Fruit fly (Drosophila melanogaster): ENCODE measurements around the gene lark.

lark gene

dm6 chr3L:7339216-7339742 lies at the start of gene lark, which contains the start of gene eco:
lark (plus strand) TSS chr3L:7339266.
eco (minus strand) TSS chr3L:7339340.
- no peak for TF ChIP-seq ttk (optimal IDR thresholded peaks at IDR 0.05)
- TF ChIP-seq Sin3A (optimal IDR thresholded peaks at IDR 0.05), result no peak
- no peak for TF ChIP-seq insv (optimal IDR thresholded peaks at IDR 0.05)
- no peak for TF ChIP-seq psq (optimal IDR thresholded peaks at IDR 0.05)
- TF ChIP-seq h (optimal IDR thresholded peaks at IDR 0.05), result no peak
- no peak for TF ChIP-seq Myc (optimal IDR thresholded peaks at IDR 0.05)

- no peak for TF ChIP-seq psq (optimal IDR thresholded peaks at IDR 0.05)
Observed at dm6 chr3L:7300660-7301059, 38.4 kb upstream of the lark start.

- TF ChIP-seq Myc (optimal IDR thresholded peaks at IDR 0.05) (no peak), psq (optimal IDR thresholded peaks at IDR 0.05) (no peak), Sin3A (optimal IDR thresholded peaks at IDR 0.05) (no peak), insv (optimal IDR thresholded peaks at IDR 0.05) (no peak), h (optimal IDR thresholded peaks at IDR 0.05) (no peak), ttk (optimal IDR thresholded peaks at IDR 0.05) (no peak)
Observed at dm6 chr3L:7312754-7313153, 26.3 kb upstream of the lark start, which contains the start of gene unc-13-4A. unc-13-4A (minus strand) TSS chr3L:7312896.

- TF ChIP-seq Myc (optimal IDR thresholded peaks at IDR 0.05), result no peak
- no peak for TF ChIP-seq insv (optimal IDR thresholded peaks at IDR 0.05)
Observed at dm6 chr3L:7313559-7314132, 25.4 kb upstream of the lark start.

dm6 chr3L:7314133-7314532 lies 24.9 kb upstream of the lark start:
- no peak for TF ChIP-seq h (optimal IDR thresholded peaks at IDR 0.05)
- no peak for TF ChIP-seq insv (optimal IDR thresholded peaks at IDR 0.05)
- TF ChIP-seq psq (optimal IDR thresholded peaks at IDR 0.05), result no peak
- no peak for TF ChIP-seq ttk (optimal IDR thresholded peaks at IDR 0.05)
- no peak for TF ChIP-seq Sin3A (optimal IDR thresholded peaks at IDR 0.05)

- TF ChIP-seq Sin3A (optimal IDR thresholded peaks at IDR 0.05), result no peak
- no peak for TF ChIP-seq psq (optimal IDR thresholded peaks at IDR 0.05)
- TF ChIP-seq Myc (optimal IDR thresholded peaks at IDR 0.05), result no peak
- TF ChIP-seq h (optimal IDR thresholded peaks at IDR 0.05), result no peak
- TF ChIP-seq insv (optimal IDR thresholded peaks at IDR 0.05), result no peak
- TF ChIP-seq ttk (optimal IDR thresholded peaks at IDR 0.05), result no peak
Observed at dm6 chr3L:7319768-7320167, 19.3 kb upstream of the lark start, which contains the start of gene CG8607. CG8607 (plus strand) TSS chr3L:7320068.

dm6 chr3L:7323348-7323747 lies 15.7 kb upstream of the lark start, which contains the start of the genes RhoGEF4 and Rint1:
RhoGEF4 (minus strand) TSS chr3L:7323411.
Rint1 (plus strand) TSS chr3L:7323619.
- TF ChIP-seq ttk (optimal IDR thresholded peaks at IDR 0.05) (no peak), insv (optimal IDR thresholded peaks at IDR 0.05) (no peak), h (optimal IDR thresholded peaks at IDR 0.05) (no peak), Sin3A (optimal IDR thresholded peaks at IDR 0.05) (no peak), psq (optimal IDR thresholded peaks at IDR 0.05) (no peak), Myc (optimal IDR thresholded peaks at IDR 0.05) (no peak)

dm6 chr3L:7326676-7327075 lies 12.4 kb upstream of the lark start:
- no peak for TF ChIP-seq insv (optimal IDR thresholded peaks at IDR 0.05)
- no peak for TF ChIP-seq psq (optimal IDR thresholded peaks at IDR 0.05)
- TF ChIP-seq ttk (optimal IDR thresholded peaks at IDR 0.05), result no peak
- no peak for TF ChIP-seq h (optimal IDR thresholded peaks at IDR 0.05)
- no peak for TF ChIP-seq Myc (optimal IDR thresholded peaks at IDR 0.05)
- no peak for TF ChIP-seq Sin3A (optimal IDR thresholded peaks at IDR 0.05)

- TF ChIP-seq ttk (optimal IDR thresholded peaks at IDR 0.05) (no peak), psq (optimal IDR thresholded peaks at IDR 0.05) (no peak), h (optimal IDR thresholded peaks at IDR 0.05) (no peak), Myc (optimal IDR thresholded peaks at IDR 0.05) (no peak), insv (optimal IDR thresholded peaks at IDR 0.05) (no peak), Sin3A (optimal IDR thresholded peaks at IDR 0.05) (no peak)
Observed at dm6 chr3L:7328567-7329253, 10.4 kb upstream of the lark start, which contains the start of the genes mrva, CG42307 and mus312. mrva (minus strand) TSS chr3L:7328842. CG42307 (plus strand) TSS chr3L:7329132. mus312 (plus strand) TSS chr3L:7329132.

dm6 chr3L:7334990-7335389 lies 4.1 kb upstream of the lark start, which contains the start of the genes wrm1 and wrm2:
wrm1 (minus strand) TSS chr3L:7335226.
wrm2 (minus strand) TSS chr3L:7335226.
- no peak for TF ChIP-seq Myc (optimal IDR thresholded peaks at IDR 0.05)
- no peak for TF ChIP-seq h (optimal IDR thresholded peaks at IDR 0.05)
- no peak for TF ChIP-seq psq (optimal IDR thresholded peaks at IDR 0.05)
- no peak for TF ChIP-seq ttk (optimal IDR thresholded peaks at IDR 0.05)
- no peak for TF ChIP-seq Sin3A (optimal IDR thresholded peaks at IDR 0.05)
- TF ChIP-seq insv (optimal IDR thresholded peaks at IDR 0.05), result no peak

- TF ChIP-seq insv (optimal IDR thresholded peaks at IDR 0.05), result no peak
- no peak for TF ChIP-seq Sin3A (optimal IDR thresholded peaks at IDR 0.05)
- TF ChIP-seq psq (optimal IDR thresholded peaks at IDR 0.05), result no peak
- no peak for TF ChIP-seq h (optimal IDR thresholded peaks at IDR 0.05)
Observed at dm6 chr3L:7338786-7339185, 280 bp upstream of the lark start.

dm6 chr3L:7344001-7344400 lies 4.9 kb downstream of the lark start:
- TF ChIP-seq Myc (optimal IDR thresholded peaks at IDR 0.05), result no peak

- TF ChIP-seq Myc (optimal IDR thresholded peaks at IDR 0.05) (no peak), insv (optimal IDR thresholded peaks at IDR 0.05) (no peak), ttk (optimal IDR thresholded peaks at IDR 0.05) (no peak), psq (optimal IDR thresholded peaks at IDR 0.05) (no peak), h (optimal IDR thresholded peaks at IDR 0.05) (no peak), Sin3A (optimal IDR thresholded peaks at IDR 0.05) (no peak)
Observed at dm6 chr3L:7344965-7345427, 5.9 kb downstream of the lark start, which contains the start of gene Cln7. Cln7 (minus strand) TSS chr3L:7345183.

All from Kc167 (cell line).